Worm (Caenorhabditis elegans) whole organism, late embryonic: ENCODE measurements around the gene F35H8.12.

Experiments
- C38D4.7 ChIP-seq: fragments of 200-800 bp; sonication (Bioruptor generic); optimal IDR thresholded peaks from 2 replicates; lab custom pipeline; 2018; ENCODE audit warnings: mild to moderate bottlenecking, missing genetic modification characterization, moderate library complexity, missing compliant biosample characterization
- F13H6.1 ChIP-seq: sonication (generic microtip); optimal IDR thresholded peaks from 2 replicates; lab custom pipeline; 2016; ENCODE audit warnings: missing genetic modification characterization, missing compliant biosample characterization
- K09A11.1 ChIP-seq: sonication (generic microtip); optimal IDR thresholded peaks from 2 replicates; lab custom pipeline; 2017; ENCODE audit warnings: antibody characterized with exemption, mild to moderate bottlenecking, missing genetic modification characterization, missing compliant biosample characterization; ENCODE audit not compliant: insufficient read depth
- ceh-14 ChIP-seq: sonication (generic microtip); optimal IDR thresholded peaks from 2 replicates; lab custom pipeline; 2016; ENCODE audit warnings: missing genotype, missing genetic modification characterization, missing compliant biosample characterization
- ceh-2 ChIP-seq: sonication (generic microtip); optimal IDR thresholded peaks from 2 replicates; lab custom pipeline; 2016; ENCODE audit warnings: missing genotype, missing genetic modification characterization, missing compliant biosample characterization
- ceh-22 ChIP-seq: sonication (generic microtip); optimal IDR thresholded peaks from 2 replicates; lab custom pipeline; 2017; ENCODE audit warnings: missing biosample characterization, missing genetic modification characterization
- ceh-31 ChIP-seq: sonication (generic microtip); optimal IDR thresholded peaks from 2 replicates; lab custom pipeline; 2016; ENCODE audit warnings: missing genetic modification characterization, missing compliant biosample characterization
- ceh-34 ChIP-seq: sonication (generic microtip); optimal IDR thresholded peaks from 2 replicates; lab custom pipeline; 2016; ENCODE audit warnings: mild to moderate bottlenecking, missing genetic modification characterization, missing compliant biosample characterization
- ceh-45 ChIP-seq: fragments of 200-800 bp; sonication (Bioruptor generic); IDR thresholded peaks from 2 replicates; pipeline ENCODE4 v1.3.6; 2022; ENCODE audit warnings: missing genetic modification reagents, missing genetic modification characterization, missing compliant biosample characterization
- ceh-9 ChIP-seq: sonication (generic microtip); optimal IDR thresholded peaks from 2 replicates; lab custom pipeline; 2016; ENCODE audit warnings: mild to moderate bottlenecking, missing genetic modification characterization, inconsistent platforms, missing compliant biosample characterization
- dmd-4 ChIP-seq: sonication (generic microtip); optimal IDR thresholded peaks from 2 replicates; lab custom pipeline; 2016; ENCODE audit warnings: borderline replicate concordance, missing genetic modification characterization, missing compliant biosample characterization
- dve-1 ChIP-seq: sonication (generic microtip); optimal IDR thresholded peaks from 2 replicates; lab custom pipeline; 2017; ENCODE audit warnings: antibody characterized with exemption, mild to moderate bottlenecking, missing genetic modification characterization, missing compliant biosample characterization
- elt-4 ChIP-seq: sonication (generic microtip); optimal IDR thresholded peaks from 2 replicates; lab custom pipeline; 2016; ENCODE audit warnings: missing genetic modification characterization, missing compliant biosample characterization
- eyg-1 ChIP-seq: sonication (generic microtip); optimal IDR thresholded peaks from 2 replicates; lab custom pipeline; 2016; ENCODE audit warnings: missing genotype, missing genetic modification characterization, missing compliant biosample characterization
- fkh-10 ChIP-seq: fragments of 150-350 bp; optimal IDR thresholded peaks from 2 replicates; lab custom pipeline; 2014; ENCODE audit warnings: missing biosample characterization, missing genetic modification reagents, missing genetic modification characterization
- fkh-6 ChIP-seq: sonication (generic microtip); optimal IDR thresholded peaks from 2 replicates; lab custom pipeline; 2016; ENCODE audit warnings: missing genetic modification characterization, missing compliant biosample characterization
- hlh-13 ChIP-seq: fragments of 200-800 bp; sonication (Bioruptor generic); optimal IDR thresholded peaks from 2 replicates; lab custom pipeline; 2018; ENCODE audit warnings: mild to moderate bottlenecking, missing genetic modification characterization, missing compliant biosample characterization
- hlh-15 ChIP-seq: sonication (generic microtip); optimal IDR thresholded peaks from 2 replicates; lab custom pipeline; 2016; ENCODE audit warnings: missing genetic modification characterization, missing compliant biosample characterization
- hlh-30 ChIP-seq: sonication (generic microtip); optimal IDR thresholded peaks from 2 replicates; lab custom pipeline; 2017; ENCODE audit warnings: antibody characterized with exemption, missing genetic modification characterization, missing compliant biosample characterization; ENCODE audit not compliant: insufficient read depth
- lin-11 ChIP-seq: fragments of 200-800 bp; sonication (Bioruptor generic); optimal IDR thresholded peaks from 2 replicates; lab custom pipeline; 2018; ENCODE audit warnings: mild to moderate bottlenecking, missing genetic modification characterization, missing compliant biosample characterization
- madf-2 ChIP-seq: sonication (generic microtip); optimal IDR thresholded peaks from 2 replicates; lab custom pipeline; 2017; ENCODE audit warnings: missing genetic modification characterization, missing compliant biosample characterization
- nfya-1 ChIP-seq: sonication (generic microtip); optimal IDR thresholded peaks from 2 replicates; lab custom pipeline; 2017; ENCODE audit warnings: missing genetic modification characterization, mild to moderate bottlenecking, missing compliant biosample characterization, antibody characterized with exemption, moderate library complexity
- pag-3 ChIP-seq: sonication (generic microtip); optimal IDR thresholded peaks from 2 replicates; lab custom pipeline; 2016; ENCODE audit warnings: missing compliant biosample characterization, missing genetic modification characterization, borderline replicate concordance
- pat-9 ChIP-seq: fragments of 200-800 bp; sonication (Bioruptor generic); optimal IDR thresholded peaks from 2 replicates; lab custom pipeline; 2018; ENCODE audit warnings: mild to moderate bottlenecking, missing genetic modification characterization, moderate library complexity, missing compliant biosample characterization
- pha-2 ChIP-seq: sonication (generic microtip); optimal IDR thresholded peaks from 2 replicates; lab custom pipeline; 2017; ENCODE audit warnings: mild to moderate bottlenecking, missing genetic modification characterization, missing compliant biosample characterization
- pqm-1 ChIP-seq: sonication (generic microtip); optimal IDR thresholded peaks from 2 replicates; lab custom pipeline; 2016; ENCODE audit warnings: missing genetic modification characterization, missing compliant biosample characterization
- pros-1 ChIP-seq: fragments of 150-350 bp; optimal IDR thresholded peaks from 2 replicates; lab custom pipeline; 2014; ENCODE audit warnings: missing biosample characterization, missing genetic modification reagents, missing genetic modification characterization
- tbx-2 ChIP-seq: sonication (generic microtip); optimal IDR thresholded peaks from 2 replicates; lab custom pipeline; 2016; ENCODE audit warnings: missing genetic modification characterization, missing compliant biosample characterization
- tbx-7 ChIP-seq: sonication (generic microtip); optimal IDR thresholded peaks from 2 replicates; lab custom pipeline; 2016; ENCODE audit warnings: missing genotype, missing genetic modification characterization, missing compliant biosample characterization
- ttx-3 ChIP-seq: sonication (generic microtip); optimal IDR thresholded peaks from 2 replicates; lab custom pipeline; 2016; ENCODE audit warnings: missing genetic modification reagents, missing genetic modification characterization, missing compliant biosample characterization
- unc-55 ChIP-seq: sonication (generic microtip); optimal IDR thresholded peaks from 2 replicates; lab custom pipeline; 2017; ENCODE audit warnings: missing biosample characterization, missing genetic modification reagents, missing genetic modification characterization
- zip-5 ChIP-seq: sonication (generic microtip); optimal IDR thresholded peaks from 2 replicates; lab custom pipeline; 2016; ENCODE audit warnings: missing genetic modification characterization, missing compliant biosample characterization

The F35H8.12 gene

DNA sequence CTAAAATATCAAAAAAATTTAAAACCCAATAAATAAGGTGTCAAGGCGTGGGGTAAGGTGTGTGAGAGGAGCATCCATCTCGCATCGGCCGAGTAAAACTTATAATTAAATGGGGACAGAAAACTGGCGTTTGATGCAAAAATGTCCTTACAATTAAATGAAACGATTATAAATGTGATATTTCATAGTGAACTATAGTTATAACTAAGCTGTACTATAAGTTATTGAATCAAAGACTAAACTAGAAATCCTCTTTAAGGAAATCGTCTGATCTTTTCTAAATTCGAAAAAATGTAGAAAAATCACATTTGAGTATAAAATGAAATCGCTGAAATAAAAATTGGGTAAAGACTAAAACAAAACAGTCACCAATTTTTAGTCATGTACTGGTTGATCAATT, 918 bp upstream of the F35H8.12 start, which contains the start of gene sra-6:
TSS of gene sra-6 (minus strand) at position 101 of the 400 bp plus-strand sequence.
- TF ChIP-seq fkh-10 (GFP tag; lab: Kevin White, UChicago) (no peak), F13H6.1 (tag; lab: Kevin White, UChicago) (no peak), ceh-31 (tag; lab: Kevin White, UChicago) (no peak), ceh-2 (tag; lab: Kevin White, UChicago) (no peak), ceh-9 (no peak)

ce11 chrII:9553179-9553578, 1.5 kb downstream of the F35H8.12 start, which contains the start of gene F35H8.1:
F35H8.1 (minus strand) TSS chrII:9553279.
- TF ChIP-seq ceh-45 = no peak
- no peak for TF ChIP-seq lin-11
- TF ChIP-seq madf-2 (tag; lab: Kevin White, UChicago) = no peak
- no peak for TF ChIP-seq elt-4
- no peak for TF ChIP-seq hlh-15
- no peak for TF ChIP-seq unc-55
- TF ChIP-seq hlh-13 (GFP tag; lab: Kevin White, UChicago) = no peak
- TF ChIP-seq K09A11.1 (tag; lab: Kevin White, UChicago) = no peak
- TF ChIP-seq tbx-2 (tag; lab: Kevin White, UChicago) = no peak
- no peak for TF ChIP-seq fkh-6 (tag; lab: Kevin White, UChicago)
- no peak for TF ChIP-seq dmd-4 (tag; lab: Kevin White, UChicago)
- TF ChIP-seq ttx-3 (tag; lab: Kevin White, UChicago) = no peak
- no peak for TF ChIP-seq ceh-34 (tag; lab: Kevin White, UChicago)
- no peak for TF ChIP-seq F13H6.1 (tag; lab: Kevin White, UChicago)
- TF ChIP-seq, all 69 proteins: peak for 0

DNA sequence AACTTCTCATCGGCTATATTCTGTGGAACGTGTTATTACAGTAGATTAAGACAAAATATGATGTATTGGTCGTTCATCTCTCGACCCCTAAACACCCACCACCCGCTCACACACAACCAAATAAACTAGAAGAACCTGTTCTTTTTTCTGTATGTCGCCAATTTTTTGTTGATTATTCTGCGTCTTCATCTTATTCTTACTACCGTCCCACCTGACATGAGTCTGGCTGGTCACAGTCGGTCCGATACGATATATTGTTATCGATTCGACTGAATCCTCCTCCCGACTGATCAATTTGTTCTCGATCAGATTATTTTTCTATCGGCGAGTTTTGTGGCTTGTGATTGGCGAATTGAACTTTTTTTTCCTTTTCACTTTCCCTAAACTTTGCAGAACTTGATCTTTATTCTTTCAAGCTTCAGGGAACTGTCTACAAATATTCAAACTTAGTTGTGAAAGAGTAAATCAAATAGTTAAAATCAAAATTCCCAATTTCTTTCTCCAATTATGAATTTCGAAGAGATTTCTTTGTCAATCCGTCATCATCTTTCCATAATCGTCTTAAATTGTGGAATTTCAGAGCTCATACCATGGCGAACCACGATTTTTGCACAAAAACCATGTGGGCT, 3.4 kb downstream of the F35H8.12 start, which contains the start of gene F35H8.2:
TSS of gene F35H8.2 (plus strand) at position 579 of the 629 bp plus-strand sequence.
- TF ChIP-seq ceh-34 (tag; lab: Kevin White, UChicago) = no peak
- no peak for TF ChIP-seq hlh-13 (GFP tag; lab: Kevin White, UChicago)
- TF ChIP-seq C38D4.7 = no peak
- TF ChIP-seq eyg-1 (tag; lab: Kevin White, UChicago) = no peak
- no peak for TF ChIP-seq tbx-7 (tag; lab: Kevin White, UChicago)
- TF ChIP-seq nfya-1 = no peak
- TF ChIP-seq hlh-30 (tag; lab: Kevin White, UChicago) = no peak
- TF ChIP-seq pat-9 (tag; lab: Kevin White, UChicago) = no peak
- no peak for TF ChIP-seq dve-1
- TF ChIP-seq pqm-1 (tag; lab: Kevin White, UChicago) = no peak
- TF ChIP-seq ceh-14 (tag; lab: Kevin White, UChicago) = no peak
- no peak for TF ChIP-seq pros-1 (tag; lab: Kevin White, UChicago)
- TF ChIP-seq ceh-31 (tag; lab: Kevin White, UChicago) = no peak
- no peak for TF ChIP-seq pha-2 (tag; lab: Kevin White, UChicago)
- TF ChIP-seq zip-5 (tag; lab: Kevin White, UChicago) = no peak
- TF ChIP-seq, all 69 proteins: peak for 0

DNA sequence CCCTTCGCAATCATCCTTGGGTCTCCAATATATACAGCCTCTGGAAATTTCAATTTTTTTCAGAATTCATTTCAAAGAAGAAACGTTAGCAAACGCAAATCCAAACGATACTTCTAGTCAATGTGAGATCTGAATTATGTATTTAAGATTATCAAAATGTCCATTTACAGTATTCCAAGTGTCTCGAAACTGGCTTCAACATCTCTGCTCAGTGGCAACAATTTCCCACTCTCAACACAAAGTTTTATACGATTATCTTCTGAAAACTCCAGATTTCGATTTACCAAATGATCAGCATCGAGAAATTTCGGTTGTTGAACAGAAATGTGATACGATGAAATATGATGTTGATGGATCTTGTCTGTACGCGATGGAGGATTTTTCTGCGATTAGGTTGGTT, 4.9 kb downstream of the F35H8.12 start:
- TF ChIP-seq pag-3 (tag; lab: Kevin White, UChicago) = no peak
- TF ChIP-seq C38D4.7 = no peak
- TF ChIP-seq F13H6.1 (tag; lab: Kevin White, UChicago) = no peak
- TF ChIP-seq ceh-22 (tag; lab: Kevin White, UChicago) = no peak
